Fruit fly (Drosophila melanogaster) whole organism, adult: ENCODE results near the gene PKD.

Experiments used
- CG11617 ChIP-seq: fragments of 200-800 bp; sonication (Bioruptor generic); optimal IDR thresholded peaks from 2 replicates; lab custom pipeline; 2017; ENCODE audit warnings: mild to moderate bottlenecking, missing biosample characterization, missing genetic modification reagents, missing genetic modification characterization
- CG7045 ChIP-seq: fragments of 200-800 bp; sonication (Bioruptor generic); optimal IDR thresholded peaks from 2 replicates; lab custom pipeline; 2017; ENCODE audit warnings: missing biosample characterization, mild to moderate bottlenecking, missing genetic modification characterization
- Clk ChIP-seq: fragments of 200-800 bp; sonication (Bioruptor generic); optimal IDR thresholded peaks from 2 replicates; lab custom pipeline; 2017; ENCODE audit warnings: missing biosample characterization, missing genetic modification characterization
- cic ChIP-seq: fragments of 200-800 bp; sonication (Bioruptor generic); optimal IDR thresholded peaks from 2 replicates; lab custom pipeline; 2017; ENCODE audit warnings: missing biosample characterization, mild to moderate bottlenecking, missing genetic modification characterization, moderate library complexity
- toe ChIP-seq: fragments of 200-800 bp; sonication (Bioruptor generic); optimal IDR thresholded peaks from 2 replicates; lab custom pipeline; 2016; ENCODE audit warnings: missing biosample characterization, missing genetic modification characterization

DNA sequence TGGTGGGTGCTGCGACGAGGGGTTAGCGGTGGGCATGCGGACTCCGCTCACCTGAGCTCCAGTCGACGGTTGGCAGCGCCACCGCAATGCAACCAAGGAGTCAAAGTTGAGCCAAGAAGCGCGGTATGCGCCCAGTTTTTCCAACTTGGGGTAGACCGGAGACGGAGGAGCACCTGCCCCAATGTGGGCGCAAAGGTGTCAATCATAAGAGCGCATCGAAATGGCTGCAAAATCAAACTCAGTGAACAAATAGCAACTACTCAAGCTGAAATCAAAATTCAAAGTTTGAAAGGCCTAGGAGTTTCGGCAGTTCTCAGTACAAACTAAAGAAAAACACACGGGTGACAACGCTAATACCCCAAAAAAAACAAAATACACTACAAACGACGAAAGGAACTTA is 47.5 kb upstream of the PKD start, which contains the start of gene hmw:
- TF ChIP-seq CG11617 (GFP tag; lab: Kevin White, UChicago) (no peak), toe (no peak), Clk (GFP tag; lab: Kevin White, UChicago) (no peak), CG7045 (GFP tag; lab: Kevin White, UChicago) (no peak), cic (no peak)
